Worm (Caenorhabditis elegans): ENCODE measurements around the gene F54D1.6.

DNA sequence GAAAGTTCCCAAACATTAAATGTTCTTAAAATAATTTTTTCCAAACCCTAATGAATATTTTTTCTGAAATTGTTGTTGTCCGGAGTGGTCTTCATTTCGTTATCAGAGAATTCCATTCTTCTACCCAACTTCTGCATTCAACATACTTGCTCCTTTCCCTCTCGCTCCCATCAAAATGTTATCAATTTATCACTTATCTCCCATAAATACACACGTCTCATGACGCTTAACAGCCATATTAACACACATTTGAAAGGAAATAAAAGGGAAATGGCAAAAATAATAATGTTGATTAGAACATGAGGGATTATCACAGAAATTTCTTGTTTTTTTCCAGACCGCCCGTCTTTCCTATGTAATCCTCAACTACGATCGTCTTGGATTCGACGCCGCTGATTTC, 1.4 kb downstream of the F54D1.6 start:
- TF ChIP-seq T22C8.4 (GFP tag; IDR thresholded peaks at IDR 0.05) (no peak), ztf-23 (GFP tag; IDR thresholded peaks at IDR 0.05) (no peak), flt-1 (GFP tag; IDR thresholded peaks at IDR 0.05) (no peak), ref-1 (GFP tag; conservative IDR thresholded peaks at IDR 0.05) (no peak)

Measured in whole organism, midembryonic.